Fruit fly (Drosophila melanogaster) whole organism, prepupa: ENCODE results near the gene Nubp2.

Experiments used
- CG16779 ChIP-seq: fragments of 200-800 bp; sonication (Bioruptor generic); optimal IDR thresholded peaks from 3 replicates; lab custom pipeline; 2017; ENCODE audit warnings: missing biosample characterization, mild to moderate bottlenecking, missing genetic modification characterization
- CG34406 ChIP-seq: fragments of 200-800 bp; sonication (Bioruptor generic); optimal IDR thresholded peaks from 3 replicates; lab custom pipeline; 2016; ENCODE audit warnings: missing biosample characterization, missing genetic modification characterization
- Ets21C ChIP-seq: fragments of 200-800 bp; sonication (Bioruptor generic); optimal IDR thresholded peaks from 3 replicates; lab custom pipeline; 2016; ENCODE audit warnings: missing biosample characterization, missing genetic modification characterization
- Sox102F ChIP-seq: fragments of 200-800 bp; sonication (Bioruptor generic); optimal IDR thresholded peaks from 2 replicates; lab custom pipeline; 2016; ENCODE audit warnings: missing biosample characterization, mild to moderate bottlenecking, missing genetic modification characterization
- dac ChIP-seq: fragments of 200-800 bp; sonication (Bioruptor generic); optimal IDR thresholded peaks from 2 replicates; lab custom pipeline; 2017; ENCODE audit warnings: missing biosample characterization, mild to moderate bottlenecking, missing genetic modification characterization
- esn ChIP-seq: fragments of 200-800 bp; sonication (Bioruptor generic); optimal IDR thresholded peaks from 2 replicates; lab custom pipeline; 2016; ENCODE audit warnings: missing biosample characterization, mild to moderate bottlenecking, missing genetic modification characterization, moderate library complexity
- fkh ChIP-seq: fragments of 200-800 bp; sonication (Bioruptor generic); optimal IDR thresholded peaks from 3 replicates; lab custom pipeline; 2017; ENCODE audit warnings: missing biosample characterization, mild to moderate bottlenecking, missing genetic modification characterization, moderate library complexity
- pdm3 ChIP-seq: fragments of 200-800 bp; sonication (Bioruptor generic); optimal IDR thresholded peaks from 3 replicates; lab custom pipeline; 2016; ENCODE audit warnings: missing biosample characterization, missing genetic modification characterization

DNA sequence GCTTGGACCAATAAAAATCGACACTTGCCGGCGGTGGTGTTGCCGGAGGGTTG is 407 bp upstream of the Nubp2 start, which contains the start of gene Pss:
- TF ChIP-seq CG34406 (GFP tag; lab: Kevin White, UChicago): no peak
- no peak for TF ChIP-seq CG16779
- no peak for TF ChIP-seq fkh (GFP tag; lab: Kevin White, UChicago)
- no peak for TF ChIP-seq dac
- no peak for TF ChIP-seq Sox102F (GFP tag; lab: Kevin White, UChicago)
- TF ChIP-seq Ets21C (GFP tag; lab: Kevin White, UChicago): no peak
- TF ChIP-seq pdm3 (GFP tag; lab: Kevin White, UChicago): no peak
- no peak for TF ChIP-seq esn
